Fruit fly (Drosophila melanogaster): ENCODE measurements around the gene CG32801.

The CG32801 gene

DNA sequence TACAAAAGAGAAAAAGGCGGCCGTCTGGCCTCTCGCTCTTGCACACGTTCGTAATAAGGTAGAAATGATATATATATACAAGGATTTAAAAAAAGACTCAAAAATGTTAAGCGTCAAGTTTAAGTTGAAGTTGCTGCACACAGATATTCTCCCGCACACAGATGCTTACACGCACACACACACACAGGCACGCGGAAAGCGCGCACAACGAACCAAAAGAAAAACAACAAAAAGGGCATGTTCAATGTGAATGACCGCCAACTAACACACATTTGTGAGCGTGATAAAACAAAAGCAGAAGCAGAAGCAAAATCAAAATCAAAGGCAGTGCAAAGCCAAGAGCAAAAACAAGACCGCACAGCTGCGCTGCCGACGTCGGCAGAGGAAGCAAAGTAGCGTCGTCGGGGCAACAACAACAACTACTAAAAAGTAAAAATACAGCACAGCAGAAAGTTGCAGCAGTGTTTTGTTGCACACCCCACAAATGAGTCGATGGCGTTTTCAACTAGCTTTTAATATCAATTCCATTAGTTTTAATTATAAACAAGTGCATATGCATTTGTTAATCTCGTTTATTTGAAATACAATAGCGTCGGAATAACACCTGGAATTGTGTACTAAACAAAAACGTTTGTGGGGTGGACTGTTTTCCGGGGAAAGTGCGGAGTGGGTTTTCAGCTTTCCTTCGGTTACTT is 44.3 kb upstream of the CG32801 start (continued):
- TF ChIP-seq CG9139 (GFP tag; optimal IDR thresholded peaks at IDR 0.05): peak; percentile 95
- peak; percentile 97 for TF ChIP-seq Ets96B (tag; optimal IDR thresholded peaks at IDR 0.05)
- peak; percentile 98 for TF ChIP-seq OdsH (GFP tag; optimal IDR thresholded peaks at IDR 0.05)
- peak; percentile 99 for TF ChIP-seq net (GFP tag; optimal IDR thresholded peaks at IDR 0.05)
- peak; percentile 94 for TF ChIP-seq Blimp-1 (GFP tag; optimal IDR thresholded peaks at IDR 0.05)
- TF ChIP-seq Hr39 (GFP tag; optimal IDR thresholded peaks at IDR 0.05): peak; percentile 98
- TF ChIP-seq CG8632 (GFP tag; optimal IDR thresholded peaks at IDR 0.05): peak; percentile 97
- TF ChIP-seq ss (GFP tag; optimal IDR thresholded peaks at IDR 0.05): peak; percentile 95 to 96
- peak; percentile 99 for TF ChIP-seq CG6792 (GFP tag; optimal IDR thresholded peaks at IDR 0.05)
- peak; percentile 98 for TF ChIP-seq cyc (GFP tag; optimal IDR thresholded peaks at IDR 0.05)
- peak; percentile 18 for TF ChIP-seq fkh (GFP tag; optimal IDR thresholded peaks at IDR 0.05)
- TF ChIP-seq CG4318 (GFP tag; optimal IDR thresholded peaks at IDR 0.05): peak; percentile 97
- TF ChIP-seq esn (GFP tag; optimal IDR thresholded peaks at IDR 0.05): peak; percentile 99
- peak; percentile 99 for TF ChIP-seq eg (GFP tag; IDR thresholded peaks at IDR 0.05)
- TF ChIP-seq topi (GFP tag; optimal IDR thresholded peaks at IDR 0.05): peak; percentile 99

DNA sequence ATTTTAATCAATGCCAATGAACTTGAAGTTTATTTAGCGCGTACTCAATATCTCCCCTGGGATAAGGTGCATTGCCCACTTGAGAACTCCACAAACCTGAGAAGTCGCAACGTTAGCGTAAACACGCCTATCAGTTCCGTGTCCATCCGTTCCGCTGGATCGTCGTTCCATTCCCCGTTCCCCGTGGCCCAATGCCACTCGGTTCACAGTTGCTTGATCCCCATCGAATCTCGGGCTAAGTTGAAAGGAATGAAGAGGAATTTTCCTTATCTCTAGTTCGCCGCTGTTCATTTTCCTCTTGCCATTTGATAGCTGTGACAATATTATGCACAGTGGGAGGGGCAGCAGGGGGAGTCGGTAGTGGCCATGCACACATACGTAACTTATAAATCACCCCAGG is 42.3 kb upstream of the CG32801 start:
- peak; percentile 95 for TF ChIP-seq svp (GFP tag)
- TF ChIP-seq CG16779 (tag; optimal IDR thresholded peaks at IDR 0.05): no peak
- TF ChIP-seq CG6808 (GFP tag; optimal IDR thresholded peaks at IDR 0.05): no peak
- TF ChIP-seq CG31627 (GFP tag; optimal IDR thresholded peaks at IDR 0.05): no peak
- TF ChIP-seq esn (GFP tag; optimal IDR thresholded peaks at IDR 0.05): no peak
- peak; percentile 37 for TF ChIP-seq vri (GFP tag; optimal IDR thresholded peaks at IDR 0.05)
- TF ChIP-seq Sox14 (GFP tag; optimal IDR thresholded peaks at IDR 0.05): no peak
- TF ChIP-seq Eip78C (GFP tag): peak; percentile 2

- TF ChIP-seq Gug (GFP tag; IDR thresholded peaks at IDR 0.05): no peak; the same call in 1 of the 2 replicates
- no peak for TF ChIP-seq CG9139 (GFP tag; optimal IDR thresholded peaks at IDR 0.05)
- peak; percentile 86 for TF ChIP-seq cyc (GFP tag; optimal IDR thresholded peaks at IDR 0.05)
- no peak for TF ChIP-seq Hr4 (GFP tag; optimal IDR thresholded peaks at IDR 0.05)
- TF ChIP-seq svp (GFP tag): peak; percentile 89
- TF ChIP-seq fd59A (GFP tag; optimal IDR thresholded peaks at IDR 0.05): no peak
- TF ChIP-seq esn (GFP tag; optimal IDR thresholded peaks at IDR 0.05): peak; percentile 82
- TF ChIP-seq Hr39 (GFP tag; optimal IDR thresholded peaks at IDR 0.05): peak; percentile 90
- peak; percentile 80 for TF ChIP-seq Smox (GFP tag; optimal IDR thresholded peaks at IDR 0.05)
- no peak for TF ChIP-seq CG6276 (GFP tag; optimal IDR thresholded peaks at IDR 0.05)
- TF ChIP-seq spab (GFP tag; optimal IDR thresholded peaks at IDR 0.05): no peak
- peak; percentile 70 for TF ChIP-seq Eip78C (GFP tag)
- peak; percentile 87 for TF ChIP-seq topi (GFP tag; optimal IDR thresholded peaks at IDR 0.05)
- no peak for TF ChIP-seq dsx (GFP tag; optimal IDR thresholded peaks at IDR 0.05; ENCODE audit: poor library complexity, severe bottlenecking)
- TF ChIP-seq CG1621 (tag; optimal IDR thresholded peaks at IDR 0.05): no peak
- peak; percentile 85 for TF ChIP-seq Met (GFP tag; optimal IDR thresholded peaks at IDR 0.05)
- TF ChIP-seq CG11294 (GFP tag; IDR thresholded peaks at IDR 0.05): no peak
- TF ChIP-seq CG8119 (GFP tag; IDR thresholded peaks at IDR 0.05): peak; percentile 20; the same call in 1 of the 3 replicates
- TF ChIP-seq net (GFP tag; optimal IDR thresholded peaks at IDR 0.05): no peak
- TF ChIP-seq Sox102F (GFP tag; optimal IDR thresholded peaks at IDR 0.05): peak; percentile 80
- peak; percentile 51; the same call in 2 of the 3 replicates for TF ChIP-seq CG6163 (GFP tag; IDR thresholded peaks at IDR 0.05)
- TF ChIP-seq Sox15 (GFP tag; optimal IDR thresholded peaks at IDR 0.05): peak; percentile 62
- TF ChIP-seq fd85E (GFP tag; optimal IDR thresholded peaks at IDR 0.05): peak; percentile 10
- TF ChIP-seq CG4318 (GFP tag; optimal IDR thresholded peaks at IDR 0.05): no peak
- TF ChIP-seq CG6792 (GFP tag; optimal IDR thresholded peaks at IDR 0.05): peak; percentile 54
- peak; percentile 37 for TF ChIP-seq acj6 (GFP tag; optimal IDR thresholded peaks at IDR 0.05)
- peak; percentile 88 for TF ChIP-seq lz (GFP tag; optimal IDR thresholded peaks at IDR 0.05)
- no peak for TF ChIP-seq Lpt (GFP tag; optimal IDR thresholded peaks at IDR 0.05)
- TF ChIP-seq CG32006 (GFP tag; optimal IDR thresholded peaks at IDR 0.05): no peak
- TF ChIP-seq vri (GFP tag; optimal IDR thresholded peaks at IDR 0.05): no peak
- no peak for TF ChIP-seq CG6808 (GFP tag; optimal IDR thresholded peaks at IDR 0.05)
- peak; percentile 90 for TF ChIP-seq CG31627 (GFP tag; optimal IDR thresholded peaks at IDR 0.05)
- peak in 1 of 2 experiments; percentile 16 for TF ChIP-seq salr (GFP tag; optimal IDR thresholded peaks at IDR 0.05)
- TF ChIP-seq Ets21C (GFP tag; optimal IDR thresholded peaks at IDR 0.05): peak; percentile 80
Measured at dm6 chrX:1944245-1945114, 41.5 kb upstream of the CG32801 start.

Data from whole organism, prepupa.